Fruit fly (Drosophila melanogaster): ENCODE data around the gene CG8360.

DNA sequence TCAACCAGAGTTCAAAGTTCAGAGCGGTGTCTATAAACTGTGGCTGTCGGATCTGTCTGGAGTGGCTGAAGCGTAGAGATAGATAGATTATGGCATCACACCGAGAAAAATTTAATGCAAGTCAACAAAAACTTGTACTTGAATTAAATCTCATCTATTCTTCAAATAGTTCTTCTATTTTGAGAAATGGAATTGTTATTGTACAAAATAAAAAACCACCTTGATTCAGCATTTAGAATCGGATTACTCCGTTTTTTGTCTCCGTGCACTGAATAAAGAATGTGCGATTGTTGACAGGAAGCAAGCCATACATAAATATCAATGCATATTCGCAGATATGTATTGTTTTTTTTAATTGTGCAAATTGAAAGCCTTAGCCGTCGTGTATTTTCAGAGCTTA, 16.9 kb downstream of the CG8360 start:
- no peak for TF ChIP-seq tai (GFP tag; optimal IDR thresholded peaks at IDR 0.05)
- peak; percentile 76 for TF ChIP-seq fru (GFP tag; optimal IDR thresholded peaks at IDR 0.05)
- peak; percentile 74 for TF ChIP-seq br (GFP tag; optimal IDR thresholded peaks at IDR 0.05)
- TF ChIP-seq h (GFP tag; optimal IDR thresholded peaks at IDR 0.05): peak; percentile 84
- TF ChIP-seq psq (GFP tag; optimal IDR thresholded peaks at IDR 0.05): peak; percentile 50

Data from whole organism, wandering third instar larva.